Worm (Caenorhabditis elegans) whole organism, late embryonic: Measurements from ENCODE around the gene vars-1.

Experiments used
- C08G9.2 ChIP-seq: sonication (generic microtip); optimal IDR thresholded peaks from 2 replicates; lab custom pipeline; 2016; ENCODE audit warnings: mild to moderate bottlenecking, missing genetic modification characterization, moderate library complexity, missing compliant biosample characterization
- C38D4.7 ChIP-seq: fragments of 200-800 bp; sonication (Bioruptor generic); optimal IDR thresholded peaks from 2 replicates; lab custom pipeline; 2018; ENCODE audit warnings: mild to moderate bottlenecking, missing genetic modification characterization, moderate library complexity, missing compliant biosample characterization
- K02D7.2 ChIP-seq: sonication (generic microtip); optimal IDR thresholded peaks from 2 replicates; lab custom pipeline; 2017; ENCODE audit warnings: mild to moderate bottlenecking, missing genetic modification characterization, missing compliant biosample characterization
- K09A11.1 ChIP-seq: sonication (generic microtip); optimal IDR thresholded peaks from 2 replicates; lab custom pipeline; 2017; ENCODE audit warnings: antibody characterized with exemption, mild to moderate bottlenecking, missing genetic modification characterization, missing compliant biosample characterization; ENCODE audit not compliant: insufficient read depth
- ahr-1 ChIP-seq: sonication (generic microtip); optimal IDR thresholded peaks from 2 replicates; lab custom pipeline; 2016; ENCODE audit warnings: missing genetic modification characterization, missing compliant biosample characterization
- ama-1 ChIP-seq: fragments of 150-350 bp; optimal IDR thresholded peaks from 2 replicates; lab custom pipeline; 2014
- ceh-2 ChIP-seq: sonication (generic microtip); optimal IDR thresholded peaks from 2 replicates; lab custom pipeline; 2016; ENCODE audit warnings: missing genotype, missing genetic modification characterization, missing compliant biosample characterization
- ceh-22 ChIP-seq: sonication (generic microtip); optimal IDR thresholded peaks from 2 replicates; lab custom pipeline; 2017; ENCODE audit warnings: missing biosample characterization, missing genetic modification characterization
- ceh-24 ChIP-seq: sonication (generic microtip); optimal IDR thresholded peaks from 2 replicates; lab custom pipeline; 2016; ENCODE audit warnings: mild to moderate bottlenecking, missing genetic modification characterization, missing compliant biosample characterization
- ceh-30 ChIP-seq: fragments of 150-350 bp; optimal IDR thresholded peaks from 2 replicates; lab custom pipeline; 2014; ENCODE audit warnings: missing biosample characterization, missing genetic modification characterization
- ceh-31 ChIP-seq: sonication (generic microtip); optimal IDR thresholded peaks from 2 replicates; lab custom pipeline; 2016; ENCODE audit warnings: missing genetic modification characterization, missing compliant biosample characterization
- ceh-45 ChIP-seq: fragments of 200-800 bp; sonication (Bioruptor generic); IDR thresholded peaks from 2 replicates; pipeline ENCODE4 v1.3.6; 2022; ENCODE audit warnings: missing genetic modification reagents, missing genetic modification characterization, missing compliant biosample characterization
- ceh-6 ChIP-seq: fragments of 200-800 bp; sonication (Bioruptor generic); optimal IDR thresholded peaks from 2 replicates; lab custom pipeline; 2018; ENCODE audit warnings: mild to moderate bottlenecking, missing genetic modification characterization, missing compliant biosample characterization
- ceh-9 ChIP-seq: sonication (generic microtip); optimal IDR thresholded peaks from 2 replicates; lab custom pipeline; 2016; ENCODE audit warnings: mild to moderate bottlenecking, missing genetic modification characterization, inconsistent platforms, missing compliant biosample characterization
- che-1 ChIP-seq: sonication (generic microtip); optimal IDR thresholded peaks from 2 replicates; lab custom pipeline; 2016; ENCODE audit warnings: mild to moderate bottlenecking, missing genetic modification characterization, missing compliant biosample characterization
- elt-4 ChIP-seq: sonication (generic microtip); optimal IDR thresholded peaks from 2 replicates; lab custom pipeline; 2016; ENCODE audit warnings: missing genetic modification characterization, missing compliant biosample characterization
- ets-4 ChIP-seq: sonication (generic microtip); optimal IDR thresholded peaks from 2 replicates; lab custom pipeline; 2016; ENCODE audit warnings: missing genetic modification characterization, missing compliant biosample characterization
- eyg-1 ChIP-seq: sonication (generic microtip); optimal IDR thresholded peaks from 2 replicates; lab custom pipeline; 2016; ENCODE audit warnings: missing genotype, missing genetic modification characterization, missing compliant biosample characterization
- fax-1 ChIP-seq: sonication (generic microtip); optimal IDR thresholded peaks from 2 replicates; lab custom pipeline; 2016; ENCODE audit warnings: missing genotype, missing genetic modification characterization, missing compliant biosample characterization
- fkh-10 ChIP-seq: fragments of 150-350 bp; optimal IDR thresholded peaks from 2 replicates; lab custom pipeline; 2014; ENCODE audit warnings: missing biosample characterization, missing genetic modification reagents, missing genetic modification characterization
- gmeb-2 ChIP-seq: sonication (generic microtip); optimal IDR thresholded peaks from 2 replicates; lab custom pipeline; 2016; ENCODE audit warnings: missing genetic modification characterization, inconsistent platforms, missing compliant biosample characterization
- hlh-15 ChIP-seq: sonication (generic microtip); optimal IDR thresholded peaks from 2 replicates; lab custom pipeline; 2016; ENCODE audit warnings: missing genetic modification characterization, missing compliant biosample characterization
- hlh-30 ChIP-seq: sonication (generic microtip); optimal IDR thresholded peaks from 2 replicates; lab custom pipeline; 2017; ENCODE audit warnings: antibody characterized with exemption, missing genetic modification characterization, missing compliant biosample characterization; ENCODE audit not compliant: insufficient read depth
- hlh-8 ChIP-seq: sonication (generic microtip); optimal IDR thresholded peaks from 2 replicates; lab custom pipeline; 2016; ENCODE audit warnings: missing genotype, missing genetic modification characterization, missing compliant biosample characterization
- lim-6 ChIP-seq: sonication (generic microtip); optimal IDR thresholded peaks from 2 replicates; lab custom pipeline; 2016; ENCODE audit warnings: missing genetic modification characterization, missing compliant biosample characterization
- madf-2 ChIP-seq: sonication (generic microtip); optimal IDR thresholded peaks from 2 replicates; lab custom pipeline; 2017; ENCODE audit warnings: missing genetic modification characterization, missing compliant biosample characterization
- nfya-1 ChIP-seq: sonication (generic microtip); optimal IDR thresholded peaks from 2 replicates; lab custom pipeline; 2017; ENCODE audit warnings: missing genetic modification characterization, mild to moderate bottlenecking, missing compliant biosample characterization, antibody characterized with exemption, moderate library complexity
- npax-4 ChIP-seq: sonication (generic microtip); optimal IDR thresholded peaks from 2 replicates; lab custom pipeline; 2016; ENCODE audit warnings: missing genetic modification characterization, missing compliant biosample characterization
- odd-2 ChIP-seq: sonication (generic microtip); optimal IDR thresholded peaks from 2 replicates; lab custom pipeline; 2017; ENCODE audit warnings: antibody characterized with exemption, mild to moderate bottlenecking, missing genetic modification characterization, missing compliant biosample characterization
- pag-3 ChIP-seq: sonication (generic microtip); optimal IDR thresholded peaks from 2 replicates; lab custom pipeline; 2016; ENCODE audit warnings: missing compliant biosample characterization, missing genetic modification characterization, borderline replicate concordance
- pax-1 ChIP-seq: fragments of 150-350 bp; optimal IDR thresholded peaks from 2 replicates; lab custom pipeline; 2014; ENCODE audit warnings: missing biosample characterization, missing genetic modification characterization
- pha-2 ChIP-seq: sonication (generic microtip); optimal IDR thresholded peaks from 2 replicates; lab custom pipeline; 2017; ENCODE audit warnings: mild to moderate bottlenecking, missing genetic modification characterization, missing compliant biosample characterization
- pha-4 ChIP-seq: fragments of 150-350 bp; optimal IDR thresholded peaks from 2 replicates; lab custom pipeline; 2018; ENCODE audit warnings: missing biosample characterization, missing genetic modification reagents, missing genetic modification characterization
- pros-1 ChIP-seq: fragments of 150-350 bp; optimal IDR thresholded peaks from 2 replicates; lab custom pipeline; 2014; ENCODE audit warnings: missing biosample characterization, missing genetic modification reagents, missing genetic modification characterization
- ref-2 ChIP-seq: sonication (generic microtip); optimal IDR thresholded peaks from 2 replicates; lab custom pipeline; 2016; ENCODE audit warnings: missing genetic modification characterization, missing compliant biosample characterization
- sdc-2 ChIP-seq: sonication (generic microtip); optimal IDR thresholded peaks from 2 replicates; lab custom pipeline; 2016; ENCODE audit warnings: missing genotype, missing genetic modification characterization, missing compliant biosample characterization
- sox-2 ChIP-seq: fragments of 200-800 bp; sonication (Bioruptor generic); IDR thresholded peaks from 2 replicates; pipeline ENCODE4 v1.3.6; 2022; ENCODE audit warnings: missing genetic modification reagents, missing genetic modification characterization, missing compliant biosample characterization
- sox-4 ChIP-seq: sonication (generic microtip); optimal IDR thresholded peaks from 2 replicates; lab custom pipeline; 2017; ENCODE audit warnings: mild to moderate bottlenecking, missing genetic modification characterization, inconsistent platforms, missing compliant biosample characterization
- syd-9 ChIP-seq: sonication (generic microtip); optimal IDR thresholded peaks from 2 replicates; lab custom pipeline; 2016; ENCODE audit warnings: mild to moderate bottlenecking, missing genetic modification characterization, moderate library complexity, missing compliant biosample characterization
- tbx-2 ChIP-seq: sonication (generic microtip); optimal IDR thresholded peaks from 2 replicates; lab custom pipeline; 2016; ENCODE audit warnings: missing genetic modification characterization, missing compliant biosample characterization
- tbx-7 ChIP-seq: sonication (generic microtip); optimal IDR thresholded peaks from 2 replicates; lab custom pipeline; 2016; ENCODE audit warnings: missing genotype, missing genetic modification characterization, missing compliant biosample characterization
- unc-3 ChIP-seq, 2 experiments: fragments of 200-800 bp in 1 of 2; sonication (Bioruptor generic) in 1 of 2; sonication (generic microtip) in 1 of 2; conservative IDR thresholded peaks in 1 of 2; optimal IDR thresholded peaks in 1 of 2; 2 replicates each; pipeline versions ENCODE4 v1.3.6 to Lab custom; 2016 to 2022; ENCODE audit warnings: missing compliant biosample characterization in 2 of 2, missing genetic modification characterization in 2 of 2, missing genetic modification reagents in 1 of 2
- unc-42 ChIP-seq: sonication (generic microtip); optimal IDR thresholded peaks from 2 replicates; lab custom pipeline; 2016; ENCODE audit warnings: missing genotype, missing genetic modification characterization, missing compliant biosample characterization
- unc-55 ChIP-seq: sonication (generic microtip); optimal IDR thresholded peaks from 2 replicates; lab custom pipeline; 2017; ENCODE audit warnings: missing biosample characterization, missing genetic modification reagents, missing genetic modification characterization
- unc-86 ChIP-seq: sonication (generic microtip); optimal IDR thresholded peaks from 2 replicates; lab custom pipeline; 2016; ENCODE audit warnings: missing genetic modification characterization, missing compliant biosample characterization
- zip-5 ChIP-seq: sonication (generic microtip); optimal IDR thresholded peaks from 2 replicates; lab custom pipeline; 2016; ENCODE audit warnings: missing genetic modification characterization, missing compliant biosample characterization

Gene vars-1

ce11 chrV:8041336-8041868, 10.2 kb downstream of the vars-1 start:
- no peak for TF ChIP-seq unc-3 (GFP tag; conservative IDR thresholded peaks at IDR 0.05; lab: Robert Waterston, UW)
- no peak for TF ChIP-seq unc-3 (tag; optimal IDR thresholded peaks at IDR 0.05; lab: Kevin White, UChicago)
- no peak for TF ChIP-seq zip-5 (tag; lab: Kevin White, UChicago)
- TF ChIP-seq gmeb-2 (tag; lab: Kevin White, UChicago): no peak
- no peak for TF ChIP-seq ceh-2 (tag; lab: Kevin White, UChicago)

- TF ChIP-seq tbx-7 (tag; lab: Kevin White, UChicago) (no peak), pha-2 (tag; lab: Kevin White, UChicago) (no peak), unc-3 (GFP tag; conservative IDR thresholded peaks at IDR 0.05; lab: Robert Waterston, UW) (no peak), unc-3 (tag; optimal IDR thresholded peaks at IDR 0.05; lab: Kevin White, UChicago) (no peak), C08G9.2 (no peak), ama-1 (lab: Kevin White, UChicago) (no peak), nfya-1 (tag; lab: Kevin White, UChicago) (no peak), gmeb-2 (tag; lab: Kevin White, UChicago) (no peak), pag-3 (tag; lab: Kevin White, UChicago) (no peak), sdc-2 (tag; lab: Kevin White, UChicago) (no peak), ahr-1 (no peak), elt-4 (tag; lab: Kevin White, UChicago) (no peak), hlh-15 (tag; lab: Kevin White, UChicago) (no peak), pax-1 (tag; lab: Kevin White, UChicago) (no peak), hlh-8 (no peak), syd-9 (tag; lab: Kevin White, UChicago) (no peak), fkh-10 (no peak)
These were observed 12.5 kb downstream of the vars-1 start for ce11 chrV:8043664-8044063.

ce11 chrV:8044957-8045356, 13.7 kb downstream of the vars-1 start:
- no peak for TF ChIP-seq C38D4.7 (GFP tag; lab: Kevin White, UChicago)
- TF ChIP-seq ceh-22 (tag; lab: Kevin White, UChicago): no peak
- no peak for TF ChIP-seq ceh-30
- TF ChIP-seq K09A11.1 (tag; lab: Kevin White, UChicago): no peak
- TF ChIP-seq ceh-9: no peak
- TF ChIP-seq sdc-2 (tag; lab: Kevin White, UChicago): no peak
- TF ChIP-seq sox-2 (GFP tag; lab: Robert Waterston, UW): no peak
- TF ChIP-seq elt-4 (tag; lab: Kevin White, UChicago): no peak
- no peak for TF ChIP-seq ceh-31 (tag; lab: Kevin White, UChicago)
- TF ChIP-seq ahr-1: no peak
- no peak for TF ChIP-seq nfya-1 (tag; lab: Kevin White, UChicago)
- TF ChIP-seq sox-4 (tag; lab: Kevin White, UChicago): no peak
- no peak for TF ChIP-seq ceh-6 (GFP tag; lab: Kevin White, UChicago)
- no peak for TF ChIP-seq pha-4 (tag; lab: Kevin White, UChicago)
- no peak for TF ChIP-seq lim-6 (tag; lab: Kevin White, UChicago)
- no peak for TF ChIP-seq tbx-2 (tag; lab: Kevin White, UChicago)
- no peak for TF ChIP-seq odd-2 (tag; lab: Kevin White, UChicago)
- no peak for TF ChIP-seq madf-2 (tag; lab: Kevin White, UChicago)
- TF ChIP-seq ceh-45 (GFP tag; lab: Robert Waterston, UW): no peak
- TF ChIP-seq fkh-10: no peak

ce11 chrV:8046706-8047105, 15.5 kb downstream of the vars-1 start, which contains the start of gene ZC513.3:
Gene ZC513.3 (plus strand): TSS chrV:8047006.
- TF ChIP-seq K02D7.2 (tag; lab: Kevin White, UChicago) (no peak), unc-42 (tag; lab: Kevin White, UChicago) (no peak), pag-3 (tag; lab: Kevin White, UChicago) (no peak), unc-86 (tag; lab: Kevin White, UChicago) (no peak), unc-55 (GFP tag; lab: Kevin White, UChicago) (no peak), eyg-1 (no peak), ets-4 (no peak), pros-1 (tag; lab: Kevin White, UChicago) (no peak), sox-2 (GFP tag; lab: Robert Waterston, UW) (no peak), hlh-8 (no peak), ref-2 (tag; lab: Kevin White, UChicago) (no peak), unc-3 (GFP tag; conservative IDR thresholded peaks at IDR 0.05; lab: Robert Waterston, UW) (no peak), unc-3 (tag; optimal IDR thresholded peaks at IDR 0.05; lab: Kevin White, UChicago) (no peak), fax-1 (tag; lab: Kevin White, UChicago) (no peak), C08G9.2 (no peak), hlh-30 (no peak), ama-1 (lab: Kevin White, UChicago) (no peak), npax-4 (tag; lab: Kevin White, UChicago) (no peak), ceh-24 (no peak), che-1 (tag; lab: Kevin White, UChicago) (no peak)
